Worm (Caenorhabditis elegans) whole organism, L1 larva: Measurements from ENCODE around the gene D2024.1.

Experiments used
- fos-1 ChIP-seq: fragments of 150-350 bp; optimal IDR thresholded peaks from 2 replicates; lab custom pipeline; 2014; ENCODE audit warnings: missing biosample characterization, missing genetic modification characterization
- mdl-1 ChIP-seq, 2 experiments: fragments of 150-350 bp; optimal IDR thresholded peaks; 2 replicates each; lab custom pipeline; 2014 to 2017; ENCODE audit warnings: missing biosample characterization in 2 of 2, missing genetic modification characterization in 2 of 2, inconsistent platforms in 1 of 2
- unc-62 ChIP-seq: fragments of 150-350 bp; optimal IDR thresholded peaks from 2 replicates; lab custom pipeline; 2014; ENCODE audit warnings: missing biosample characterization, missing genetic modification reagents, missing genetic modification characterization
- ztf-4 ChIP-seq: fragments of 150-350 bp; optimal IDR thresholded peaks from 2 replicates; lab custom pipeline; 2014; ENCODE audit warnings: missing biosample characterization, missing genetic modification characterization

- TF ChIP-seq ztf-4 (tag; lab: Kevin White, UChicago): no peak
- TF ChIP-seq mdl-1 (tag; optimal IDR thresholded peaks at IDR 0.05; lab: Kevin White, UChicago): no peak
- no peak for TF ChIP-seq fos-1 (tag; lab: Kevin White, UChicago)
- TF ChIP-seq unc-62 (GFP tag; lab: Kevin White, UChicago): no peak
These were observed 16.4 kb upstream of the D2024.1 start, which contains the start of gene D2024.4 for ce11 chrIV:7230935-7231334.
